Worm (Caenorhabditis elegans) whole organism, mixed stage, embryonic: Measurements from ENCODE around the gene cyp-25A2.

Experiments
- elt-1 ChIP-seq: sonication (generic microtip); optimal IDR thresholded peaks from 2 replicates; lab custom pipeline; 2017; ENCODE audit warnings: missing genetic modification characterization, mild to moderate bottlenecking, missing compliant biosample characterization, antibody characterized with exemption, moderate library complexity, borderline replicate concordance; ENCODE audit not compliant: insufficient read depth
- lin-13 ChIP-seq: fragments of 150-350 bp; optimal IDR thresholded peaks from 2 replicates; lab custom pipeline; 2014; ENCODE audit warnings: missing biosample characterization, missing genetic modification characterization
- lsy-2 ChIP-seq: fragments of 150-350 bp; optimal IDR thresholded peaks from 2 replicates; lab custom pipeline; 2014; ENCODE audit warnings: missing biosample characterization, missing genetic modification characterization
- mep-1 ChIP-seq: fragments of 150-350 bp; optimal IDR thresholded peaks from 2 replicates; lab custom pipeline; 2017; ENCODE audit warnings: missing biosample characterization, missing genetic modification reagents, missing genetic modification characterization, inconsistent platforms
- nhr-28 ChIP-seq: fragments of 150-350 bp; optimal IDR thresholded peaks from 2 replicates; lab custom pipeline; 2014; ENCODE audit warnings: missing biosample characterization, missing genetic modification characterization
- nhr-76 ChIP-seq: sonication (generic microtip); optimal IDR thresholded peaks from 2 replicates; lab custom pipeline; 2017; ENCODE audit warnings: missing biosample characterization, missing genetic modification characterization
- sem-2 ChIP-seq: fragments of 200-800 bp; sonication (Bioruptor generic); optimal IDR thresholded peaks from 2 replicates; lab custom pipeline; 2018; ENCODE audit warnings: mild to moderate bottlenecking, missing genetic modification characterization, missing compliant biosample characterization
- unc-39 ChIP-seq: fragments of 150-350 bp; optimal IDR thresholded peaks from 2 replicates; lab custom pipeline; 2014; ENCODE audit warnings: missing biosample characterization, missing genetic modification characterization

DNA sequence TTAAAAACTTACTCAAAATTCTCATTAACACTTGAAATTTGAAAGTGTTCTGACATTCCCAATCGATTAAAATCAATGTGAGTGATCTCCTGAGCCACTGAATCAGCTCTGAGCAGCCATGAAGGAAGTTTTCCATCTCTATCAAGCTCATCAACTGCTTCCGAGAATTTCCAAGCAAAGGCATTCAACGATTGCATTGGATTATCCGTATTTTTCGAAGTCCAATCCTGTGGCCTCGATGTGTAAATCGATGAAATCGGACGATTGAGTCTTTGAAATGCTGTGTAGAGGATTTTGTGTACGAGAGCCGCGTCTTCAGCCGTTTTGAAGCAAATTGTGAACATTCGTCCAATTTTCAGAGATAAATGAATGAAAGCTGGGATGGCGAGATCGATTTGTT, 39.1 kb upstream of the cyp-25A2 start:
- TF ChIP-seq lin-13 (no peak), lsy-2 (tag; lab: Kevin White, UChicago) (no peak), nhr-28 (tag; lab: Kevin White, UChicago) (no peak), sem-2 (GFP tag; lab: Kevin White, UChicago) (no peak), elt-1 (tag; lab: Kevin White, UChicago) (no peak), unc-39 (tag; lab: Kevin White, UChicago) (no peak), nhr-76 (tag; lab: Kevin White, UChicago) (no peak), mep-1 (tag; lab: Kevin White, UChicago) (no peak)
